Fruit fly (Drosophila melanogaster): ENCODE measurements around the gene Ocho.

DNA sequence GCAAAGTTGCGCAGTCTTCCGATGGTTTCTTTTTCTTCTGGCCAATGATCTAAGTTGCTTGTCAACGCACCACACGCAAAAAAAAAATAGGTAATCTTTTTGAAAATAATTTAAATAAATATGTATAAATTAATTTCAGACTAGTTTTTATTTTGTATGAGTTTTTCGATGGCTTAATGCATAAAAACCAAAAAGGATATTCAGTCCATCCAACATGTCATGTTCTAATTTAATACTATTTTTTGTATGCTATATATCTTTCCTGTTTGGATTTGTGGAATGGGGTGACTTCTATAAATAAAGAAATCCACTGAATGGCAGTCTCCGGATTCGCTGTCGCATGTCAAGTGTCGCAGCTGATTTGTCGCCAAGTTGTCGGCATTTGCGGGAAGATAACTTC, 35.0 kb downstream of the Ocho start:
- TF ChIP-seq pan (optimal IDR thresholded peaks at IDR 0.05) (no peak), woc (GFP tag; optimal IDR thresholded peaks at IDR 0.05) (no peak), br (GFP tag; optimal IDR thresholded peaks at IDR 0.05) (no peak), ey (GFP tag; optimal IDR thresholded peaks at IDR 0.05) (no peak), Jra (GFP tag; optimal IDR thresholded peaks at IDR 0.05) (no peak), CG32264 (GFP tag; optimal IDR thresholded peaks at IDR 0.05) (no peak), GATAd (GFP tag; optimal IDR thresholded peaks at IDR 0.05) (no peak), foxo (GFP tag; optimal IDR thresholded peaks at IDR 0.05) (no peak), Hr78 (GFP tag; optimal IDR thresholded peaks at IDR 0.05) (no peak), Abd-B (GFP tag; optimal IDR thresholded peaks at IDR 0.05) (no peak), N (GFP tag; optimal IDR thresholded peaks at IDR 0.05) (no peak)
